Fruit fly (Drosophila melanogaster) whole organism, embryonic: ENCODE measurements around the gene UQCR-14.
A peak's percentile ranks its signal among the peaks of the same experiment; 100 is the strongest.

Source experiments
- Atf6 ChIP-seq: fragments of 200-800 bp; sonication (Bioruptor generic); IDR thresholded peaks from 2 replicates; pipeline ENCODE4 v1.3.6; 2022; ENCODE audit warnings: missing biosample characterization, missing genetic modification characterization
- CG11247 ChIP-seq: fragments of 200-800 bp; sonication (Bioruptor generic); IDR thresholded peaks from 2 replicates; pipeline ENCODE4 v1.3.6; 2022; ENCODE audit warnings: missing biosample characterization, missing genetic modification characterization
- CG11398 ChIP-seq: fragments of 200-800 bp; sonication (Bioruptor generic); optimal IDR thresholded peaks from 2 replicates; lab custom pipeline; 2016; ENCODE audit warnings: missing biosample characterization, missing genetic modification characterization
- CG11560 ChIP-seq: fragments of 200-800 bp; sonication (Bioruptor generic); IDR thresholded peaks from 3 replicates; pipeline ENCODE4 v1.3.6; 2022; ENCODE audit warnings: missing biosample characterization, missing genetic modification characterization
- CG11696 ChIP-seq: fragments of 200-800 bp; sonication (Bioruptor generic); IDR thresholded peaks from 2 replicates; pipeline ENCODE4 v1.3.6; 2022; ENCODE audit warnings: missing biosample characterization, missing genetic modification characterization
- CG12104 ChIP-seq: fragments of 200-800 bp; sonication (Bioruptor generic); optimal IDR thresholded peaks from 3 replicates; lab custom pipeline; 2016; ENCODE audit warnings: missing biosample characterization, missing genetic modification characterization
- CG12659 ChIP-seq: fragments of 200-800 bp; sonication (Bioruptor generic); optimal IDR thresholded peaks from 3 replicates; lab custom pipeline; 2017; ENCODE audit warnings: mild to moderate bottlenecking, missing biosample characterization, missing genetic modification reagents, missing genetic modification characterization
- CG14965 ChIP-seq: fragments of 200-800 bp; sonication (Bioruptor generic); optimal IDR thresholded peaks from 2 replicates; lab custom pipeline; 2016; ENCODE audit warnings: missing biosample characterization, missing genetic modification characterization, borderline replicate concordance
- CG17829 ChIP-seq: fragments of 200-800 bp; optimal IDR thresholded peaks from 2 replicates; lab custom pipeline; 2019; ENCODE audit warnings: missing biosample characterization, mild to moderate bottlenecking, missing genetic modification characterization, moderate library complexity
- CG18011 ChIP-seq: fragments of 200-800 bp; sonication (Bioruptor generic); optimal IDR thresholded peaks from 2 replicates; lab custom pipeline; 2017; ENCODE audit warnings: missing biosample characterization, missing genetic modification characterization, mild to moderate bottlenecking, moderate library complexity, missing genotype
- CG31388 ChIP-seq: fragments of 200-800 bp; sonication (Bioruptor generic); optimal IDR thresholded peaks from 2 replicates; lab custom pipeline; 2016; ENCODE audit warnings: missing biosample characterization, missing genetic modification characterization
- CG34376 ChIP-seq: fragments of 200-800 bp; sonication (Bioruptor generic); optimal IDR thresholded peaks from 2 replicates; lab custom pipeline; 2018; ENCODE audit warnings: missing biosample characterization, mild to moderate bottlenecking, missing genetic modification characterization
- CG5180 ChIP-seq: fragments of 200-800 bp; sonication (Bioruptor generic); optimal IDR thresholded peaks from 3 replicates; lab custom pipeline; 2017; ENCODE audit warnings: missing biosample characterization, missing genetic modification characterization, mild to moderate bottlenecking, moderate library complexity, missing genetic modification reagents
- CG9609 ChIP-seq: fragments of 200-800 bp; sonication (Bioruptor generic); optimal IDR thresholded peaks from 3 replicates; lab custom pipeline; 2016; ENCODE audit warnings: missing biosample characterization, missing genetic modification characterization
- CG9876 ChIP-seq: fragments of 200-800 bp; sonication (Bioruptor generic); optimal IDR thresholded peaks from 2 replicates; lab custom pipeline; 2016; ENCODE audit warnings: missing biosample characterization, missing genetic modification characterization
- Camta ChIP-seq: fragments of 200-800 bp; sonication (Bioruptor generic); optimal IDR thresholded peaks from 2 replicates; lab custom pipeline; 2016; ENCODE audit warnings: missing biosample characterization, missing genetic modification characterization
- Chrac-16 ChIP-seq: fragments of 200-800 bp; sonication (Bioruptor generic); optimal IDR thresholded peaks from 3 replicates; lab custom pipeline; 2016; ENCODE audit warnings: missing biosample characterization, missing genetic modification characterization
- Dfd ChIP-seq, 2 experiments: fragments of >200 bp; optimal IDR thresholded peaks; 2 replicates each; lab custom pipeline; 2017; ENCODE audit warnings: missing biosample characterization in 2 of 2, missing genetic modification characterization in 2 of 2
- E2f2 ChIP-seq: fragments of 200-800 bp; sonication (Bioruptor generic); IDR thresholded peaks from 2 replicates; pipeline ENCODE4 v1.3.6; 2022; ENCODE audit warnings: missing biosample characterization, missing genetic modification characterization
- Elba2 ChIP-seq: fragments of 200-800 bp; sonication (Bioruptor generic); optimal IDR thresholded peaks from 3 replicates; lab custom pipeline; 2016; ENCODE audit warnings: missing biosample characterization, missing genetic modification characterization
- Lhr ChIP-seq: fragments of 200-800 bp; sonication (Bioruptor generic); optimal IDR thresholded peaks from 3 replicates; lab custom pipeline; 2017; ENCODE audit warnings: mild to moderate bottlenecking, missing biosample characterization, missing genetic modification reagents, missing genetic modification characterization
- Lpt ChIP-seq: fragments of >200 bp; optimal IDR thresholded peaks from 2 replicates; lab custom pipeline; 2018; ENCODE audit warnings: missing biosample characterization, missing genetic modification characterization
- MESR4 ChIP-seq: fragments of 200-800 bp; sonication (Bioruptor generic); optimal IDR thresholded peaks from 2 replicates; lab custom pipeline; 2018; ENCODE audit warnings: missing biosample characterization, mild to moderate bottlenecking, missing genetic modification characterization, moderate library complexity
- Oli ChIP-seq: fragments of 200-800 bp; sonication (Bioruptor generic); optimal IDR thresholded peaks from 2 replicates; lab custom pipeline; 2018; ENCODE audit warnings: missing biosample characterization, mild to moderate bottlenecking, missing genetic modification characterization, moderate library complexity
- Optix ChIP-seq: fragments of 200-800 bp; sonication (Bioruptor generic); IDR thresholded peaks from 3 replicates; pipeline ENCODE4 v1.3.6; 2022; ENCODE audit warnings: missing biosample characterization, missing genetic modification characterization
- Pdp1 ChIP-seq, 2 experiments: fragments of 200-800 bp; sonication (Bioruptor generic); optimal IDR thresholded peaks; 3 replicates each; lab custom pipeline; 2016; ENCODE audit warnings: missing biosample characterization in 2 of 2, missing genetic modification characterization in 2 of 2, mild to moderate bottlenecking in 1 of 2, moderate library complexity in 1 of 2
- Side ChIP-seq: fragments of 200-800 bp; sonication (Bioruptor generic); optimal IDR thresholded peaks from 2 replicates; lab custom pipeline; 2016; ENCODE audit warnings: missing biosample characterization, missing genetic modification characterization
- Ssrp ChIP-seq: fragments of 200-800 bp; sonication (Bioruptor generic); optimal IDR thresholded peaks from 2 replicates; lab custom pipeline; 2018; ENCODE audit warnings: missing biosample characterization, mild to moderate bottlenecking, missing genetic modification characterization, moderate library complexity
- Xbp1 ChIP-seq: fragments of 200-800 bp; sonication (Bioruptor generic); optimal IDR thresholded peaks from 3 replicates; lab custom pipeline; 2016; ENCODE audit warnings: missing biosample characterization, mild to moderate bottlenecking, missing genetic modification characterization
- YL-1 ChIP-seq: fragments of 200-800 bp; sonication (Bioruptor generic); optimal IDR thresholded peaks from 3 replicates; lab custom pipeline; 2017; ENCODE audit warnings: missing biosample characterization, mild to moderate bottlenecking, missing genetic modification characterization
- ab ChIP-seq: fragments of 200-800 bp; sonication (Bioruptor generic); optimal IDR thresholded peaks from 2 replicates; lab custom pipeline; 2016; ENCODE audit warnings: missing biosample characterization, missing genetic modification characterization
- ase ChIP-seq: fragments of 200-800 bp; sonication (Bioruptor generic); IDR thresholded peaks from 3 replicates; pipeline ENCODE4 v1.3.6; 2022; ENCODE audit warnings: missing biosample characterization, missing genetic modification characterization
- bbx ChIP-seq: fragments of 200-800 bp; sonication (Bioruptor generic); IDR thresholded peaks from 2 replicates; pipeline ENCODE4 v1.3.6; 2022; ENCODE audit warnings: missing biosample characterization, missing genetic modification characterization; ENCODE audit not compliant: partially characterized antibody
- bowl ChIP-seq: fragments of 200-800 bp; sonication (Bioruptor generic); IDR thresholded peaks from 2 replicates; pipeline ENCODE4 v1.3.6; 2022; ENCODE audit warnings: missing biosample characterization, missing genetic modification characterization
- cg ChIP-seq: fragments of 200-800 bp; sonication (Bioruptor generic); optimal IDR thresholded peaks from 3 replicates; lab custom pipeline; 2019; ENCODE audit warnings: missing biosample characterization, mild to moderate bottlenecking, missing genetic modification characterization, moderate library complexity
- chinmo ChIP-seq: fragments of 200-800 bp; sonication (Bioruptor generic); IDR thresholded peaks from 4 replicates; pipeline ENCODE4 v1.3.6; 2022; ENCODE audit warnings: missing biosample characterization, missing genetic modification characterization; ENCODE audit not compliant: partially characterized antibody
- crol ChIP-seq: fragments of 200-800 bp; sonication (Bioruptor generic); IDR thresholded peaks from 2 replicates; pipeline ENCODE4 v1.3.6; 2022; ENCODE audit warnings: missing biosample characterization, missing genetic modification characterization
- crp ChIP-seq, 2 experiments: fragments of 200-800 bp; sonication (Bioruptor generic); optimal IDR thresholded peaks; 2 replicates in 1 of 2; 3 replicates in 1 of 2; lab custom pipeline; 2017; ENCODE audit warnings: missing biosample characterization in 2 of 2, missing genetic modification characterization in 2 of 2, mild to moderate bottlenecking in 1 of 2, moderate library complexity in 1 of 2
- dati ChIP-seq: fragments of 200-800 bp; sonication (Bioruptor generic); IDR thresholded peaks from 2 replicates; pipeline ENCODE4 v1.3.6; 2022; ENCODE audit warnings: missing biosample characterization, missing genetic modification characterization
- eve ChIP-seq, 2 experiments: fragments of >200 bp; optimal IDR thresholded peaks; 2 replicates each; lab custom pipeline; 2017; ENCODE audit warnings: missing biosample characterization in 2 of 2, missing genetic modification characterization in 2 of 2
- gcm2 ChIP-seq: fragments of 200-800 bp; sonication (Bioruptor generic); optimal IDR thresholded peaks from 2 replicates; lab custom pipeline; 2016; ENCODE audit warnings: missing biosample characterization, missing genetic modification characterization
- insv ChIP-seq, 2 experiments: fragments of 200-800 bp; sonication (Bioruptor generic); optimal IDR thresholded peaks; 3 replicates each; lab custom pipeline; 2016 to 2018; ENCODE audit warnings: missing biosample characterization in 2 of 2, missing genetic modification characterization in 2 of 2
- kah ChIP-seq: fragments of 200-800 bp; sonication (Bioruptor generic); optimal IDR thresholded peaks from 2 replicates; lab custom pipeline; 2018; ENCODE audit warnings: missing biosample characterization, mild to moderate bottlenecking, missing genetic modification characterization
- lov ChIP-seq, 2 experiments: fragments of 200-800 bp in 1 of 2; fragments of >200 bp in 1 of 2; sonication (Bioruptor generic) in 1 of 2; IDR thresholded peaks in 1 of 2; optimal IDR thresholded peaks in 1 of 2; 2 replicates in 1 of 2; 3 replicates in 1 of 2; pipeline versions ENCODE4 v1.3.6 to Lab custom; 2017 to 2022; ENCODE audit warnings: missing biosample characterization in 1 of 2, missing genetic modification characterization in 1 of 2
- sens ChIP-seq: fragments of 200-800 bp; sonication (Bioruptor generic); peaks from one replicate; lab custom pipeline; 2016; ENCODE audit warnings: missing biosample characterization, missing genetic modification characterization
- shn ChIP-seq: fragments of 200-800 bp; sonication (Bioruptor generic); optimal IDR thresholded peaks from 3 replicates; lab custom pipeline; 2016; ENCODE audit warnings: missing biosample characterization, missing genetic modification characterization
- tap ChIP-seq: fragments of 200-800 bp; optimal IDR thresholded peaks from 3 replicates; lab custom pipeline; 2019; ENCODE audit warnings: missing biosample characterization, mild to moderate bottlenecking, missing genetic modification characterization, moderate library complexity
- tll ChIP-seq, 2 experiments: fragments of 200-800 bp in 1 of 2; fragments of >200 bp in 1 of 2; sonication (Bioruptor generic) in 1 of 2; optimal IDR thresholded peaks; 2 replicates each; lab custom pipeline; 2017 to 2019; ENCODE audit warnings: missing biosample characterization in 2 of 2, missing genetic modification characterization in 2 of 2, mild to moderate bottlenecking in 1 of 2, moderate library complexity in 1 of 2
- wor ChIP-seq: fragments of 200-800 bp; sonication (Bioruptor generic); IDR thresholded peaks from 2 replicates; pipeline ENCODE4 v1.3.6; 2022; ENCODE audit warnings: missing biosample characterization, missing genetic modification characterization

Gene UQCR-14

dm6 chrX:16275168-16275853 is 10.8 kb upstream of the UQCR-14 start:
- TF ChIP-seq CG11560 (tag; lab: Robert Waterston, UW) (no peak), insv (GFP tag; optimal IDR thresholded peaks at IDR 0.05; lab: Kevin White, UChicago) (peak in 1 of 2 experiments; percentile 57), Camta (GFP tag; lab: Kevin White, UChicago) (no peak), CG11247 (GFP tag; lab: Robert Waterston, UW) (no peak), kah (GFP tag; lab: Kevin White, UChicago) (peak; percentile 34), cg (GFP tag; lab: Kevin White, UChicago) (peak; percentile 89), CG34376 (GFP tag; lab: Kevin White, UChicago) (peak; percentile 0), bbx (GFP tag; lab: Robert Waterston, UW) (peak; percentile 28), CG12659 (GFP tag; lab: Kevin White, UChicago) (no peak), MESR4 (GFP tag; lab: Kevin White, UChicago) (peak; percentile 60), CG31388 (GFP tag; lab: Kevin White, UChicago) (no peak), CG14965 (GFP tag; lab: Kevin White, UChicago) (no peak), wor (GFP tag; lab: Robert Waterston, UW) (no peak), sens (peak; percentile 83), CG5180 (GFP tag; lab: Kevin White, UChicago) (peak; percentile 58), Elba2 (peak; percentile 93), bowl (GFP tag; lab: Robert Waterston, UW) (no peak), Pdp1 (GFP tag; optimal IDR thresholded peaks at IDR 0.05; lab: Kevin White, UChicago) (peak in 1 of 2 experiments; percentile 38), tap (no peak), crp (GFP tag; optimal IDR thresholded peaks at IDR 0.05; lab: Kevin White, UChicago) (peak in 1 of 2 experiments; percentile 64), YL-1 (peak; percentile 43), CG9609 (GFP tag; lab: Kevin White, UChicago) (no peak), Lhr (GFP tag; lab: Kevin White, UChicago) (no peak), Xbp1 (GFP tag; lab: Kevin White, UChicago) (no peak), lov (optimal IDR thresholded peaks at IDR 0.05; lab: Kevin White, UChicago) (no peak), lov (GFP tag; IDR thresholded peaks at IDR 0.05; lab: Robert Waterston, UW) (no peak), ab (no peak), chinmo (0 out of 4 replicates have a peak, but pooled peaks have one; percentile 14)

dm6 chrX:16275854-16276338 is 10.2 kb upstream of the UQCR-14 start, which contains the start of the genes kat80 and Prosalpha4:
kat80 (minus strand) TSS chrX:16276180.
Prosalpha4 (plus strand) TSS chrX:16276270.
- TF ChIP-seq Dfd (GFP tag; optimal IDR thresholded peaks at IDR 0.05; lab: Kevin White, UChicago) = no peak
- no peak for TF ChIP-seq ase (GFP tag; lab: Robert Waterston, UW)
- no peak for TF ChIP-seq CG11398 (GFP tag; lab: Kevin White, UChicago)
- TF ChIP-seq Chrac-16 = no peak
- TF ChIP-seq crol (GFP tag; lab: Robert Waterston, UW) = no peak
- no peak for TF ChIP-seq Optix (GFP tag; lab: Robert Waterston, UW)
- peak; percentile 63 for TF ChIP-seq CG17829
- no peak for TF ChIP-seq CG18011
- no peak for TF ChIP-seq dati
- TF ChIP-seq Atf6 (GFP tag; lab: Robert Waterston, UW) = no peak
- no peak for TF ChIP-seq tll (GFP tag; optimal IDR thresholded peaks at IDR 0.05; lab: Kevin White, UChicago)
- TF ChIP-seq CG12104 (GFP tag; lab: Kevin White, UChicago) = no peak
- TF ChIP-seq shn = no peak
- TF ChIP-seq Side = no peak
- TF ChIP-seq Lpt (GFP tag; lab: Kevin White, UChicago) = no peak
- TF ChIP-seq Oli (tag; lab: Kevin White, UChicago) = peak; percentile 25
- TF ChIP-seq bowl (GFP tag; lab: Robert Waterston, UW) = no peak
- no peak for TF ChIP-seq eve (GFP tag; optimal IDR thresholded peaks at IDR 0.05; lab: Kevin White, UChicago)
- TF ChIP-seq CG11696 (GFP tag; lab: Robert Waterston, UW) = no peak
- peak; percentile 18; the same call in 1 of the 2 replicates for TF ChIP-seq E2f2 (GFP tag; lab: Robert Waterston, UW)
- TF ChIP-seq gcm2 (GFP tag; lab: Kevin White, UChicago) = no peak
- no peak for TF ChIP-seq CG9876 (GFP tag; lab: Kevin White, UChicago)
- peak; percentile 20 for TF ChIP-seq Ssrp (tag; lab: Kevin White, UChicago)
